Worm (Caenorhabditis elegans): ENCODE results near the gene aakg-5.

ce11 chrII:9982437-9982836, 7.5 kb upstream of the aakg-5 start:
- TF ChIP-seq lin-13 (GFP tag; optimal IDR thresholded peaks at IDR 0.05) (no peak), nhr-237 (tag; optimal IDR thresholded peaks at IDR 0.05) (no peak), sem-4 (tag; optimal IDR thresholded peaks at IDR 0.05) (no peak), ceh-82 (tag; optimal IDR thresholded peaks at IDR 0.05) (no peak), lsy-2 (tag; optimal IDR thresholded peaks at IDR 0.05) (no peak), nhr-11 (tag; optimal IDR thresholded peaks at IDR 0.05) (no peak), ama-1 (optimal IDR thresholded peaks at IDR 0.05) (no peak), snpc-4 (tag; optimal IDR thresholded peaks at IDR 0.05) (no peak), nhr-77 (tag; optimal IDR thresholded peaks at IDR 0.05) (no peak), elt-3 (tag; optimal IDR thresholded peaks at IDR 0.05) (no peak)

Data from whole organism, L2 larva.